Fruit fly (Drosophila melanogaster) whole organism, embryonic: ENCODE results near the gene CG13720.

Source experiments
- B-H2 ChIP-seq: fragments of 200-800 bp; sonication (Bioruptor generic); optimal IDR thresholded peaks from 2 replicates; lab custom pipeline; 2018; ENCODE audit warnings: missing biosample characterization, mild to moderate bottlenecking, missing genetic modification characterization
- BEAF-32 ChIP-seq: fragments of 200-800 bp; sonication (Bioruptor generic); optimal IDR thresholded peaks from 3 replicates; lab custom pipeline; 2017; ENCODE audit warnings: missing biosample characterization, missing genetic modification characterization, mild to moderate bottlenecking, moderate library complexity, missing genetic modification reagents
- Blimp-1 ChIP-seq: fragments of 200-800 bp; sonication (Bioruptor generic); optimal IDR thresholded peaks from 3 replicates; lab custom pipeline; 2018; ENCODE audit warnings: missing biosample characterization, missing genetic modification characterization, mild to moderate bottlenecking, moderate library complexity, missing genetic modification reagents
- CG10147 ChIP-seq: fragments of 200-800 bp; sonication (Bioruptor generic); optimal IDR thresholded peaks from 2 replicates; lab custom pipeline; 2019; ENCODE audit warnings: missing biosample characterization, mild to moderate bottlenecking, missing genetic modification characterization, moderate library complexity
- CG10321 ChIP-seq: fragments of 200-800 bp; sonication (Bioruptor generic); IDR thresholded peaks from 2 replicates; pipeline ENCODE4 v1.3.6; 2022; ENCODE audit warnings: missing biosample characterization, missing genetic modification characterization
- CG11560 ChIP-seq: fragments of 200-800 bp; sonication (Bioruptor generic); IDR thresholded peaks from 3 replicates; pipeline ENCODE4 v1.3.6; 2022; ENCODE audit warnings: missing biosample characterization, missing genetic modification characterization
- CG12769 ChIP-seq: fragments of 200-800 bp; sonication (Bioruptor generic); optimal IDR thresholded peaks from 2 replicates; lab custom pipeline; 2019; ENCODE audit warnings: missing biosample characterization, mild to moderate bottlenecking, missing genetic modification characterization, moderate library complexity
- CG14014 ChIP-seq: fragments of 200-800 bp; sonication (Bioruptor generic); IDR thresholded peaks from 2 replicates; pipeline ENCODE4 v1.3.6; 2022; ENCODE audit warnings: missing biosample characterization, missing genetic modification characterization
- CG15696 ChIP-seq: fragments of 200-800 bp; sonication (Bioruptor generic); optimal IDR thresholded peaks from 2 replicates; lab custom pipeline; 2019; ENCODE audit warnings: missing biosample characterization, mild to moderate bottlenecking, missing genetic modification characterization, moderate library complexity
- CG3163 ChIP-seq: fragments of 200-800 bp; sonication (Bioruptor generic); optimal IDR thresholded peaks from 3 replicates; lab custom pipeline; 2016; ENCODE audit warnings: missing biosample characterization, missing genetic modification characterization
- CG33213 ChIP-seq: fragments of 200-800 bp; sonication (Bioruptor generic); optimal IDR thresholded peaks from 3 replicates; lab custom pipeline; 2016; ENCODE audit warnings: missing biosample characterization, missing genetic modification characterization
- CG33557 ChIP-seq: fragments of 200-800 bp; sonication (Bioruptor generic); optimal IDR thresholded peaks from 2 replicates; lab custom pipeline; 2019; ENCODE audit warnings: missing biosample characterization, mild to moderate bottlenecking, missing genetic modification characterization, moderate library complexity
- CG4282 ChIP-seq: fragments of 200-800 bp; sonication (Bioruptor generic); optimal IDR thresholded peaks from 2 replicates; lab custom pipeline; 2016; ENCODE audit warnings: missing biosample characterization, missing genetic modification characterization
- CG4820 ChIP-seq: fragments of 200-800 bp; sonication (Bioruptor generic); optimal IDR thresholded peaks from 3 replicates; lab custom pipeline; 2016; ENCODE audit warnings: missing biosample characterization, missing genetic modification characterization
- CHES-1-like ChIP-seq: fragments of 200-800 bp; sonication (Bioruptor generic); optimal IDR thresholded peaks from 2 replicates; lab custom pipeline; 2016; ENCODE audit warnings: missing biosample characterization, missing genetic modification characterization
- D19A ChIP-seq: fragments of 200-800 bp; optimal IDR thresholded peaks from 3 replicates; lab custom pipeline; 2019; ENCODE audit warnings: missing biosample characterization, mild to moderate bottlenecking, missing genetic modification characterization, moderate library complexity
- Fer2 ChIP-seq: fragments of 200-800 bp; sonication (Bioruptor generic); optimal IDR thresholded peaks from 2 replicates; lab custom pipeline; 2018; ENCODE audit warnings: missing biosample characterization, mild to moderate bottlenecking, missing genetic modification characterization, moderate library complexity
- GATAe ChIP-seq: fragments of 200-800 bp; sonication (Bioruptor generic); conservative IDR thresholded peaks from 2 replicates; pipeline ENCODE4 v1.3.6; 2022; ENCODE audit warnings: missing biosample characterization, missing genetic modification characterization
- Hr78 ChIP-seq, 2 experiments: fragments of 200-800 bp in 1 of 2; fragments of >200 bp in 1 of 2; sonication (Bioruptor generic) in 1 of 2; optimal IDR thresholded peaks; 2 replicates each; lab custom pipeline; 2017 to 2019; ENCODE audit warnings: missing biosample characterization in 2 of 2, missing genetic modification characterization in 2 of 2, mild to moderate bottlenecking in 1 of 2, moderate library complexity in 1 of 2
- Med ChIP-seq: fragments of 200-800 bp; sonication (Bioruptor generic); peaks from one replicate; lab custom pipeline; 2016; ENCODE audit warnings: missing biosample characterization, missing genetic modification characterization, mild to moderate bottlenecking, inconsistent platforms, moderate library complexity
- Mrtf ChIP-seq: fragments of 200-800 bp; sonication (Bioruptor generic); IDR thresholded peaks from 3 replicates; pipeline ENCODE4 v1.3.6; 2022; ENCODE audit warnings: missing biosample characterization, missing genetic modification characterization
- NfI ChIP-seq: fragments of 200-800 bp; sonication (Bioruptor generic); optimal IDR thresholded peaks from 3 replicates; lab custom pipeline; 2018; ENCODE audit warnings: missing biosample characterization, mild to moderate bottlenecking, missing genetic modification characterization, moderate library complexity
- Poxn ChIP-seq: fragments of 200-800 bp; sonication (Bioruptor generic); IDR thresholded peaks from 2 replicates; pipeline ENCODE4 v1.3.6; 2022; ENCODE audit warnings: missing biosample characterization, missing genetic modification characterization
- Rfx ChIP-seq: fragments of 200-800 bp; sonication (Bioruptor generic); IDR thresholded peaks from 2 replicates; pipeline ENCODE4 v1.3.6; 2022; ENCODE audit warnings: missing biosample characterization, missing genetic modification characterization
- Sry-δ ChIP-seq: fragments of 200-800 bp; sonication (Bioruptor generic); optimal IDR thresholded peaks from 2 replicates; lab custom pipeline; 2016; ENCODE audit warnings: missing biosample characterization, missing genetic modification characterization
- ac ChIP-seq: fragments of 200-800 bp; sonication (Bioruptor generic); optimal IDR thresholded peaks from 3 replicates; lab custom pipeline; 2017; ENCODE audit warnings: missing biosample characterization, mild to moderate bottlenecking, missing genetic modification characterization
- ase ChIP-seq: fragments of 200-800 bp; sonication (Bioruptor generic); IDR thresholded peaks from 3 replicates; pipeline ENCODE4 v1.3.6; 2022; ENCODE audit warnings: missing biosample characterization, missing genetic modification characterization
- ash1 ChIP-seq: fragments of 200-800 bp; sonication (Bioruptor generic); optimal IDR thresholded peaks from 2 replicates; lab custom pipeline; 2018; ENCODE audit warnings: missing biosample characterization, mild to moderate bottlenecking, missing genetic modification characterization
- bab2 ChIP-seq: fragments of 200-800 bp; sonication (Bioruptor generic); optimal IDR thresholded peaks from 2 replicates; lab custom pipeline; 2016; ENCODE audit warnings: missing biosample characterization, missing genetic modification characterization
- cato ChIP-seq: fragments of 200-800 bp; sonication (Bioruptor generic); optimal IDR thresholded peaks from 2 replicates; lab custom pipeline; 2016; ENCODE audit warnings: missing biosample characterization, missing genetic modification characterization, borderline replicate concordance
- dmrt99B ChIP-seq: fragments of 200-800 bp; sonication (Bioruptor generic); optimal IDR thresholded peaks from 2 replicates; lab custom pipeline; 2018; ENCODE audit warnings: missing biosample characterization, mild to moderate bottlenecking, missing genetic modification characterization, moderate library complexity
- dysf ChIP-seq: fragments of 200-800 bp; sonication (Bioruptor generic); IDR thresholded peaks from 3 replicates; pipeline ENCODE4 v1.3.6; 2022; ENCODE audit warnings: missing biosample characterization, missing genetic modification characterization
- ems ChIP-seq: fragments of 200-800 bp; sonication (Bioruptor generic); optimal IDR thresholded peaks from 3 replicates; lab custom pipeline; 2016; ENCODE audit warnings: missing biosample characterization, missing genetic modification characterization
- eve ChIP-seq, 2 experiments: fragments of >200 bp; optimal IDR thresholded peaks; 2 replicates each; lab custom pipeline; 2017; ENCODE audit warnings: missing biosample characterization in 2 of 2, missing genetic modification characterization in 2 of 2
- ewg ChIP-seq: fragments of 200-800 bp; sonication (Bioruptor generic); optimal IDR thresholded peaks from 3 replicates; lab custom pipeline; 2017; ENCODE audit warnings: mild to moderate bottlenecking, missing biosample characterization, missing genetic modification reagents, missing genetic modification characterization
- exex ChIP-seq: fragments of 200-800 bp; sonication (Bioruptor generic); optimal IDR thresholded peaks from 4 replicates; lab custom pipeline; 2018; ENCODE audit warnings: missing biosample characterization, mild to moderate bottlenecking, missing genetic modification characterization, moderate library complexity
- grn ChIP-seq: fragments of 200-800 bp; sonication (Bioruptor generic); optimal IDR thresholded peaks from 3 replicates; lab custom pipeline; 2017; ENCODE audit warnings: missing biosample characterization, missing genetic modification characterization
- her ChIP-seq: fragments of 200-800 bp; sonication (Bioruptor generic); optimal IDR thresholded peaks from 2 replicates; lab custom pipeline; 2016; ENCODE audit warnings: missing biosample characterization, missing genetic modification characterization
- hth ChIP-seq: fragments of >200 bp; optimal IDR thresholded peaks from 2 replicates; lab custom pipeline; 2017; ENCODE audit warnings: inconsistent platforms
- jigr1 ChIP-seq: fragments of 200-800 bp; sonication (Bioruptor generic); IDR thresholded peaks from 3 replicates; pipeline ENCODE4 v1.3.6; 2022; ENCODE audit warnings: missing biosample characterization, missing genetic modification characterization
- nmo ChIP-seq: fragments of 200-800 bp; sonication (Bioruptor generic); optimal IDR thresholded peaks from 2 replicates; lab custom pipeline; 2018; ENCODE audit warnings: missing biosample characterization, mild to moderate bottlenecking, missing genetic modification characterization, moderate library complexity
- p53 ChIP-seq: fragments of 200-800 bp; sonication (Bioruptor generic); optimal IDR thresholded peaks from 2 replicates; lab custom pipeline; 2016; ENCODE audit warnings: missing biosample characterization, missing genetic modification characterization
- pb ChIP-seq: fragments of 200-800 bp; sonication (Bioruptor generic); optimal IDR thresholded peaks from 3 replicates; lab custom pipeline; 2016; ENCODE audit warnings: missing biosample characterization, missing genetic modification characterization
- sens ChIP-seq: fragments of 200-800 bp; sonication (Bioruptor generic); peaks from one replicate; lab custom pipeline; 2016; ENCODE audit warnings: missing biosample characterization, missing genetic modification characterization
- sima ChIP-seq: fragments of 200-800 bp; sonication (Bioruptor generic); optimal IDR thresholded peaks from 2 replicates; lab custom pipeline; 2016; ENCODE audit warnings: missing biosample characterization, missing genetic modification characterization
- stc ChIP-seq: fragments of 200-800 bp; sonication (Bioruptor generic); IDR thresholded peaks from 2 replicates; pipeline ENCODE4 v1.3.6; 2022; ENCODE audit warnings: missing biosample characterization, missing genetic modification characterization
- sug ChIP-seq: fragments of 200-800 bp; optimal IDR thresholded peaks from 2 replicates; lab custom pipeline; 2019; ENCODE audit warnings: missing biosample characterization, mild to moderate bottlenecking, missing genetic modification characterization, moderate library complexity
- twi ChIP-seq: fragments of 200-800 bp; optimal IDR thresholded peaks from 2 replicates; lab custom pipeline; 2019; ENCODE audit warnings: missing biosample characterization, mild to moderate bottlenecking, missing genetic modification characterization, moderate library complexity

The CG13720 gene

dm6 chr3L:4500400-4500799 is at the start of gene CG13720:
Gene CG13720 (minus strand): TSS chr3L:4500500.
- TF ChIP-seq Rfx (GFP tag; lab: Robert Waterston, UW) (no peak), sens (no peak), p53 (GFP tag; lab: Kevin White, UChicago) (no peak), Blimp-1 (GFP tag; lab: Kevin White, UChicago) (peak; percentile 67), CG14014 (GFP tag; lab: Robert Waterston, UW) (no peak), NfI (GFP tag; lab: Kevin White, UChicago) (no peak)

dm6 chr3L:4549341-4549740 is 49.0 kb upstream of the CG13720 start:
- TF ChIP-seq GATAe (peak; percentile 52), sens (peak; percentile 7), D19A (tag; lab: Kevin White, UChicago) (no peak), CG12769 (tag; lab: Kevin White, UChicago) (peak; percentile 77), CG33213 (GFP tag; lab: Kevin White, UChicago) (no peak), Med (peak; percentile 44), sug (peak; percentile 7), CG3163 (GFP tag; lab: Kevin White, UChicago) (no peak), pb (no peak)

dm6 chr3L:4548380-4548779 is 48.1 kb upstream of the CG13720 start:
- TF ChIP-seq exex (tag; lab: Kevin White, UChicago) (peak; percentile 36), ewg (GFP tag; lab: Kevin White, UChicago) (no peak), Hr78 (GFP tag; optimal IDR thresholded peaks at IDR 0.05; lab: Kevin White, UChicago) (peak in 1 of 2 experiments; percentile 76), CG10147 (GFP tag; lab: Kevin White, UChicago) (no peak), grn (GFP tag; lab: Kevin White, UChicago) (peak; percentile 1), CG10321 (no peak)

dm6 chr3L:4546650-4547049 is 46.4 kb upstream of the CG13720 start:
- TF ChIP-seq BEAF-32 (GFP tag; lab: Kevin White, UChicago) (no peak), Mrtf (GFP tag; lab: Robert Waterston, UW) (no peak), ash1 (GFP tag; lab: Kevin White, UChicago) (no peak), Fer2 (tag; lab: Kevin White, UChicago) (no peak), CG4282 (GFP tag; lab: Kevin White, UChicago) (no peak), CHES-1-like (GFP tag; lab: Kevin White, UChicago) (no peak), stc (GFP tag; lab: Robert Waterston, UW) (peak; percentile 45; the same call in 1 of the 2 replicates), twi (peak; percentile 100), sima (GFP tag; lab: Kevin White, UChicago) (no peak), her (no peak), nmo (GFP tag; lab: Kevin White, UChicago) (peak; percentile 80), CG15696 (peak; percentile 90), bab2 (GFP tag; lab: Kevin White, UChicago) (no peak), hth (no peak), ems (peak; percentile 9), ase (GFP tag; lab: Robert Waterston, UW) (no peak), jigr1 (no peak), dmrt99B (tag; lab: Kevin White, UChicago) (peak; percentile 64), CG4820 (peak; percentile 70), B-H2 (GFP tag; lab: Kevin White, UChicago) (no peak), CG33557 (GFP tag; lab: Kevin White, UChicago) (peak; percentile 81), dysf (GFP tag; lab: Robert Waterston, UW) (peak; percentile 46; the same call in 1 of the 3 replicates), cato (GFP tag; lab: Kevin White, UChicago) (peak; percentile 35), ac (GFP tag; lab: Kevin White, UChicago) (peak; percentile 55), Sry-δ (GFP tag; lab: Kevin White, UChicago) (no peak), CG11560 (tag; lab: Robert Waterston, UW) (0 out of 3 replicates have a peak, but pooled peaks have one; percentile 8), eve (GFP tag; optimal IDR thresholded peaks at IDR 0.05; lab: Kevin White, UChicago) (peak in 1 of 2 experiments; percentile 70), Poxn (no peak)
